Worm (Caenorhabditis elegans) whole organism, midembryonic: Measurements from ENCODE around the gene C45B2.3.

Experiments
- T22C8.4 ChIP-seq: fragments of 200-800 bp; sonication (Bioruptor generic); IDR thresholded peaks from 2 replicates; pipeline ENCODE4 v1.3.6; 2022; ENCODE audit warnings: missing genetic modification characterization, missing compliant biosample characterization
- cog-1 ChIP-seq: sonication (generic microtip); optimal IDR thresholded peaks from 2 replicates; lab custom pipeline; 2016; ENCODE audit warnings: missing genetic modification characterization, missing compliant biosample characterization
- flt-1 ChIP-seq: fragments of 200-800 bp; sonication (Bioruptor generic); IDR thresholded peaks from 2 replicates; pipeline ENCODE4 v1.3.6; 2022; ENCODE audit warnings: missing genetic modification characterization, missing compliant biosample characterization
- klf-2 ChIP-seq: fragments of 200-800 bp; sonication (Bioruptor generic); conservative IDR thresholded peaks from 2 replicates; pipeline ENCODE4 v1.3.6; 2022; ENCODE audit warnings: missing genetic modification reagents, missing genetic modification characterization, missing compliant biosample characterization
- med-1 ChIP-seq: sonication (generic microtip); optimal IDR thresholded peaks from 2 replicates; lab custom pipeline; 2017; ENCODE audit warnings: missing genetic modification characterization, mild to moderate bottlenecking, missing compliant biosample characterization, antibody characterized with exemption, missing genetic modification reagents; ENCODE audit not compliant: insufficient read depth
- ref-1 ChIP-seq: fragments of 200-800 bp; sonication (Bioruptor generic); conservative IDR thresholded peaks from 2 replicates; pipeline ENCODE4 v1.3.6; 2022; ENCODE audit warnings: missing genetic modification reagents, missing genetic modification characterization, missing compliant biosample characterization
- tab-1 ChIP-seq: fragments of 200-800 bp; sonication (Bioruptor generic); IDR thresholded peaks from 2 replicates; pipeline ENCODE4 v1.3.6; 2022; ENCODE audit warnings: missing genetic modification characterization, missing compliant biosample characterization
- ztf-23 ChIP-seq: fragments of 200-800 bp; sonication (Bioruptor generic); IDR thresholded peaks from 2 replicates; pipeline ENCODE4 v1.3.6; 2022; ENCODE audit warnings: missing genetic modification reagents, missing genetic modification characterization, missing compliant biosample characterization
- ztf-29 ChIP-seq: fragments of 200-800 bp; sonication (Bioruptor generic); IDR thresholded peaks from 2 replicates; pipeline ENCODE4 v1.3.6; 2022; ENCODE audit warnings: missing genetic modification reagents, missing genetic modification characterization, missing compliant biosample characterization

The C45B2.3 gene

DNA sequence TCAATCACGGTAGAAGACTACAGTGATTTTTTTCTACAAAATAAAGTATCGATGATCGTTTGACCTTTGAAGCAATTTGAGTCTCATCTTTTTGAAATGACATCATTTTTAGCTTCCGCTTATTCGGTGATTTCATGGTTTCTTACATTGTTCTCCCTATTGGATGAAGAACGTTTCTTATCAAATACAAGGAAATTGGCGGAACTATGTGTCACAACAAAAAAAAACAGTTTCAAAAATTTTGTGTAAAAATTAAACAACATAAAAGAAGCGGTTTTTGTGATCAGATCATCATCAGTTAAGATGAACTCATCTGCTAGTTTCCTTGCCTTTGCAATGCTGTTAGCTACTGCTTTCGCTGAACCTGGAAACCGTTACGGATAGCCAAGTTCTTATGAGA, 4.9 kb downstream of the C45B2.3 start, which contains the start of gene C45B2.8:
Gene C45B2.8 (plus strand): TSS at position 301 of the 400 bp plus-strand sequence.
- TF ChIP-seq ref-1 (GFP tag; lab: Robert Waterston, UW) (no peak), klf-2 (no peak), ztf-29 (GFP tag; lab: Robert Waterston, UW) (no peak), flt-1 (GFP tag; lab: Robert Waterston, UW) (no peak)

DNA sequence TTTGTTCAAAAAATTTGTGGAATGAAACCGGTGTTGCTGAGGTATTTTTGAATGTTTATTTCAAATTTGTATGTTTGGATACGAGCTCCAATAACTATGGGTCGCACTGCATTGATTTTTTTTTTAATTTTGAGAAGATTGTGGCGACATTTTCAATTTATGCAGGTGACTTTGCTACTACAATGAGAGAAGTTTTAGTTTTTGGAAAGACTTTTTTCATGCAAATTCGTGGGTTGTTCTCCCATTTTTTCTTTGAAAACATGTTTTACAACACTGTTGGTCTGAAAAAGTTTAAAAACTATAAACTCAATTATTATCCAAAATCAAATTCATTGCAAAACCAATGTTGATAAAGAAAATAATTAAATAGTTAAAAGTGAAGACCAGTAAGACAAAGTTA, 6.0 kb downstream of the C45B2.3 start:
- TF ChIP-seq T22C8.4 (GFP tag; lab: Robert Waterston, UW), result no peak
- TF ChIP-seq klf-2, result no peak
- TF ChIP-seq med-1 (GFP tag; lab: Kevin White, UChicago), result no peak
- TF ChIP-seq flt-1 (GFP tag; lab: Robert Waterston, UW), result no peak
- TF ChIP-seq ztf-29 (GFP tag; lab: Robert Waterston, UW), result no peak
- TF ChIP-seq cog-1, result no peak
- no peak for TF ChIP-seq ref-1 (GFP tag; lab: Robert Waterston, UW)
- TF ChIP-seq tab-1 (GFP tag; lab: Robert Waterston, UW), result no peak
- TF ChIP-seq ztf-23 (GFP tag; lab: Robert Waterston, UW), result no peak

DNA sequence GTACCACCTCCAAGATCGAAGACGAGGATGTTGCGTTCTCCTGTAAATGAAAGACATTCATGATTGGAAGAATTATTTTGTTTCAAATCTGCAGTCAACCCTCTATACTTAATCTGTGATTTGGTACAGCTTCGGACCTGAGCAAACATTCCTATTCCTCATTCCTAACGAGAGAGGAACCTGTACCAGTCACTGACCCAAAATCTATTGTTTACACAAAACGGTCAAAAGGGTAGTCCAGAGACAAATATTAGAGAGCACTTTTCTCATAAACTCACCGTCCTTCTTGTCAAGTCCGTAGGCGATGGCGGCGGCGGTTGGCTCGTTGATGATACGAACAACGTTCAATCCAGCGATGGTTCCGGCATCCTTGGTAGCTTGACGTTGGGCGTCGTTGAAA, 8.0 kb downstream of the C45B2.3 start:
- TF ChIP-seq ref-1 (GFP tag; lab: Robert Waterston, UW), result no peak
- TF ChIP-seq ztf-29 (GFP tag; lab: Robert Waterston, UW), result no peak
- TF ChIP-seq tab-1 (GFP tag; lab: Robert Waterston, UW), result no peak
- TF ChIP-seq T22C8.4 (GFP tag; lab: Robert Waterston, UW), result no peak
- no peak for TF ChIP-seq cog-1
- TF ChIP-seq flt-1 (GFP tag; lab: Robert Waterston, UW), result no peak
- TF ChIP-seq klf-2, result no peak
- TF ChIP-seq med-1 (GFP tag; lab: Kevin White, UChicago), result no peak
- no peak for TF ChIP-seq ztf-23 (GFP tag; lab: Robert Waterston, UW)

- TF ChIP-seq ztf-29 (GFP tag; lab: Robert Waterston, UW), result no peak
- TF ChIP-seq klf-2, result no peak
- TF ChIP-seq flt-1 (GFP tag; lab: Robert Waterston, UW), result peak; percentile 91
- peak; percentile 82 for TF ChIP-seq cog-1
- TF ChIP-seq tab-1 (GFP tag; lab: Robert Waterston, UW), result 0 out of 2 replicates have a peak, but pooled peaks have one; percentile 14
- TF ChIP-seq ztf-23 (GFP tag; lab: Robert Waterston, UW), result peak; percentile 70; the same call in 1 of the 2 replicates
- TF ChIP-seq med-1 (GFP tag; lab: Kevin White, UChicago), result no peak
- TF ChIP-seq T22C8.4 (GFP tag; lab: Robert Waterston, UW), result no peak
- TF ChIP-seq ref-1 (GFP tag; lab: Robert Waterston, UW), result no peak
Observed at ce11 chrX:6091967-6092366, 9.2 kb downstream of the C45B2.3 start, which contains the start of gene hsp-3. Gene hsp-3 (minus strand): TSS chrX:6092124.

DNA sequence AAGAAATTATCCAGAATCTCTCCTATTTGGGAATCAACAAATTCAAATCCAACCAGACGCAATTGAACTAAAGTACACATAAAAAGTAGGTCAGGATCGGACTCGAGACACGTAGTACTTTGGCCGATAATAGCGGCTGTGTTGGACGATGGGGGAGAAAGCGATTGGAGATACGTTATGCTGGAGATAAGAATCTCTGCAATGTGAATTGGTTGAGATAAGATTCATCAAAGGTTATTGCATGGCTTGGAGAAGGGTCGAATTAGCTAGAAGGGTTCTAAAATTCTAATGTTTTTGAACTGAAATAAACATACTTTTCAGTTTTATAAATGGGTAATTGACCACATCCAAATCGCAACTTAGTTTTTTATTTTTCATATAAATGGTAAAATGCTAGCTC, 9.8 kb downstream of the C45B2.3 start:
- TF ChIP-seq flt-1 (GFP tag; lab: Robert Waterston, UW) (no peak), klf-2 (no peak), T22C8.4 (GFP tag; lab: Robert Waterston, UW) (no peak), ref-1 (GFP tag; lab: Robert Waterston, UW) (no peak), ztf-23 (GFP tag; lab: Robert Waterston, UW) (no peak), tab-1 (GFP tag; lab: Robert Waterston, UW) (no peak), med-1 (GFP tag; lab: Kevin White, UChicago) (no peak), cog-1 (no peak), ztf-29 (GFP tag; lab: Robert Waterston, UW) (no peak)

ce11 chrX:6093046-6093445, 10.3 kb downstream of the C45B2.3 start, which contains the start of gene C15H9.5:
Gene C15H9.5 (plus strand): TSS chrX:6093300.
- TF ChIP-seq cog-1 (no peak), med-1 (GFP tag; lab: Kevin White, UChicago) (no peak), klf-2 (no peak), ref-1 (GFP tag; lab: Robert Waterston, UW) (no peak), ztf-23 (GFP tag; lab: Robert Waterston, UW) (no peak), tab-1 (GFP tag; lab: Robert Waterston, UW) (no peak), ztf-29 (GFP tag; lab: Robert Waterston, UW) (no peak), flt-1 (GFP tag; lab: Robert Waterston, UW) (no peak), T22C8.4 (GFP tag; lab: Robert Waterston, UW) (no peak)

ce11 chrX:6097551-6097950, 14.8 kb downstream of the C45B2.3 start, which contains the start of gene C15H9.4:
Gene C15H9.4 (plus strand): TSS chrX:6097643.
- TF ChIP-seq T22C8.4 (GFP tag; lab: Robert Waterston, UW) (no peak), ref-1 (GFP tag; lab: Robert Waterston, UW) (no peak), flt-1 (GFP tag; lab: Robert Waterston, UW) (0 out of 2 replicates have a peak, but pooled peaks have one; percentile 28), ztf-29 (GFP tag; lab: Robert Waterston, UW) (no peak), klf-2 (no peak), tab-1 (GFP tag; lab: Robert Waterston, UW) (peak; percentile 64; the same call in 1 of the 2 replicates), med-1 (GFP tag; lab: Kevin White, UChicago) (no peak), cog-1 (peak; percentile 40), ztf-23 (GFP tag; lab: Robert Waterston, UW) (peak; percentile 53; the same call in 1 of the 2 replicates)

DNA sequence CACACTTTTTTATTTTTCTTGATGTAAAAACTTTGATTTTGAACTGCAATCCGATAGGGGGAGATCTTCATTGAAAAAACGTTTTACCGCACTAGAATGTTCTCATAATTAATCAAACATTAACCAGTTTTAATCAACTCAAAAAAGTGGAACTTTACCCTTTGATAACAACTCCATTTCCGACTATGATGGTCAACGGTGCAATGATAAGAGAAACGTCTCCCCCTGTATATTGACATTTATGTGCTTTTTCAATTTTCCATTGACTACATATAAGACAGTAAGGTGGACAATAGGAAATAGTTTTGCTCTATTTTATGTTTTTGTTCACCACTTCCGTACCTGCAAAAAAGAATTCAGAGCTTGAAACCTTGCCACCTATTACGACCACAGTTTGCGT, 15.7 kb downstream of the C45B2.3 start:
- TF ChIP-seq klf-2 (no peak), ztf-23 (GFP tag; lab: Robert Waterston, UW) (0 out of 2 replicates have a peak, but pooled peaks have one; percentile 17)

DNA sequence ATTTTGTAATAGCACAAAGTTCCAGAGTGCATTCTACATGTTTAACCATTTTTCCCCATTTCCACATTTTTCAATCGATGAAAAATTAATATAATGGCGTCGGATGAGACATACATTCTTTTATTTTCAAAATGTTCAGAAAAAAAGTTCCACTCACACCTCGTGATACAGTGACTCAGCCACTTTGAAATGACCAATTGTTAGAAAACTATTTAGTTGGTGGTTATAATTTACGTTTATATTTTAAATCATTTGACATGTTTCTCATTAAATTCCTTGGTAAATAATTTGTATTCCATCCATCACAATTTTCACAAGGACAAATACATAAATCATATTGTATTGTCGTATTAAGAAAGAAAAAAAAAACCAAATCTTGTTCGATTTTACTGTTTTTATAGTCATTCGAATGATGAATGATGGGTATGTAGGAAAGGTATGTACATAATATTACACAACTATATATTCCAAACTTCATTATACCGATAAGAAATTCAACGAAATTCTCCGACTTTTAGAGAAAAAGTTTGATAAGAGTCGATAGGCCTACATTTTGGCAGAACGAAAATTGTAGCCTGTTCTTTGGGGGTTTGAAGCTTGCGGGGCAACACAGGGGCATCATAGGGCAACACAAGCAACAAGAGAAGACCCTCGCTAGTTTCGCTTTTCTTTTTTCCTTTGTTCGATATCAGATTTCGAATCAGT, 17.8 kb downstream of the C45B2.3 start:
- no peak for TF ChIP-seq T22C8.4 (GFP tag; lab: Robert Waterston, UW)
- TF ChIP-seq tab-1 (GFP tag; lab: Robert Waterston, UW), result no peak
- no peak for TF ChIP-seq cog-1
- no peak for TF ChIP-seq ref-1 (GFP tag; lab: Robert Waterston, UW)
